Fruit fly (Drosophila melanogaster) whole organism, embryonic: ENCODE data around the gene att-ORFB.
A peak's percentile ranks its signal among the peaks of the same experiment; 100 is the strongest.

Experiments used
- Asciz ChIP-seq: fragments of 200-800 bp; sonication (Bioruptor generic); optimal IDR thresholded peaks from 2 replicates; lab custom pipeline; 2017; ENCODE audit warnings: missing biosample characterization, mild to moderate bottlenecking, missing genetic modification characterization, missing genetic modification reagents
- Bgb ChIP-seq: fragments of 200-800 bp; sonication (Bioruptor generic); IDR thresholded peaks from 2 replicates; pipeline ENCODE4 v1.3.6; 2022; ENCODE audit warnings: missing biosample characterization, missing genetic modification characterization; ENCODE audit not compliant: partially characterized antibody
- CG10209 ChIP-seq: fragments of 200-800 bp; sonication (Bioruptor generic); optimal IDR thresholded peaks from 3 replicates; lab custom pipeline; 2017; ENCODE audit warnings: missing biosample characterization, mild to moderate bottlenecking, missing genetic modification characterization, missing genetic modification reagents
- CG10543 ChIP-seq: fragments of 200-800 bp; sonication (Bioruptor generic); optimal IDR thresholded peaks from 3 replicates; lab custom pipeline; 2017; ENCODE audit warnings: missing biosample characterization, mild to moderate bottlenecking, missing genetic modification characterization, moderate library complexity
- CG10979 ChIP-seq: fragments of 200-800 bp; sonication (Bioruptor generic); optimal IDR thresholded peaks from 2 replicates; lab custom pipeline; 2018; ENCODE audit warnings: missing biosample characterization, mild to moderate bottlenecking, missing genetic modification characterization, moderate library complexity
- CG12744 ChIP-seq: fragments of 200-800 bp; sonication (Bioruptor generic); optimal IDR thresholded peaks from 2 replicates; lab custom pipeline; 2016; ENCODE audit warnings: missing biosample characterization, missing genetic modification characterization
- CG14667 ChIP-seq: fragments of 200-800 bp; sonication (Bioruptor generic); IDR thresholded peaks from 2 replicates; pipeline ENCODE4 v1.3.6; 2022; ENCODE audit warnings: missing biosample characterization, missing genetic modification characterization
- CG15601 ChIP-seq: fragments of 200-800 bp; sonication (Bioruptor generic); optimal IDR thresholded peaks from 3 replicates; lab custom pipeline; 2019; ENCODE audit warnings: missing biosample characterization, mild to moderate bottlenecking, missing genetic modification characterization, moderate library complexity
- CG1602 ChIP-seq: fragments of 200-800 bp; sonication (Bioruptor generic); optimal IDR thresholded peaks from 3 replicates; lab custom pipeline; 2016; ENCODE audit warnings: missing biosample characterization, missing genetic modification characterization
- CG17359 ChIP-seq: fragments of 200-800 bp; sonication (Bioruptor generic); optimal IDR thresholded peaks from 3 replicates; lab custom pipeline; 2018; ENCODE audit warnings: missing biosample characterization, mild to moderate bottlenecking, missing genetic modification characterization, moderate library complexity
- CG17568 ChIP-seq: fragments of 200-800 bp; sonication (Bioruptor generic); optimal IDR thresholded peaks from 2 replicates; lab custom pipeline; 2018; ENCODE audit warnings: missing biosample characterization, mild to moderate bottlenecking, missing genetic modification characterization, moderate library complexity
- CG17612 ChIP-seq: fragments of 200-800 bp; sonication (Bioruptor generic); IDR thresholded peaks from 2 replicates; pipeline ENCODE4 v1.3.6; 2022; ENCODE audit warnings: missing biosample characterization, missing genetic modification characterization
- CG2129 ChIP-seq: fragments of 200-800 bp; sonication (Bioruptor generic); IDR thresholded peaks from 2 replicates; pipeline ENCODE4 v1.3.6; 2022; ENCODE audit warnings: missing biosample characterization, missing genetic modification characterization; ENCODE audit not compliant: partially characterized antibody
- CG2712 ChIP-seq: fragments of 200-800 bp; optimal IDR thresholded peaks from 3 replicates; lab custom pipeline; 2019; ENCODE audit warnings: missing biosample characterization, mild to moderate bottlenecking, missing genetic modification characterization, moderate library complexity
- CG2875 ChIP-seq: fragments of 200-800 bp; sonication (Bioruptor generic); optimal IDR thresholded peaks from 2 replicates; lab custom pipeline; 2017; ENCODE audit warnings: missing biosample characterization, mild to moderate bottlenecking, missing genetic modification characterization, missing genetic modification reagents
- CG4360 ChIP-seq: fragments of 200-800 bp; sonication (Bioruptor generic); IDR thresholded peaks from 2 replicates; pipeline ENCODE4 v1.3.6; 2022; ENCODE audit warnings: missing biosample characterization, missing genetic modification characterization
- CG6791 ChIP-seq: fragments of 200-800 bp; sonication (Bioruptor generic); IDR thresholded peaks from 3 replicates; pipeline ENCODE4 v1.3.6; 2022; ENCODE audit warnings: missing biosample characterization, missing genetic modification characterization; ENCODE audit not compliant: partially characterized antibody
- CG7745 ChIP-seq: fragments of 200-800 bp; sonication (Bioruptor generic); optimal IDR thresholded peaks from 2 replicates; lab custom pipeline; 2018; ENCODE audit warnings: missing biosample characterization, mild to moderate bottlenecking, missing genetic modification characterization, moderate library complexity
- CG8359 ChIP-seq: fragments of 200-800 bp; sonication (Bioruptor generic); optimal IDR thresholded peaks from 2 replicates; lab custom pipeline; 2017; ENCODE audit warnings: missing biosample characterization, mild to moderate bottlenecking, missing genetic modification characterization, borderline replicate concordance
- CG9215 ChIP-seq: fragments of 200-800 bp; sonication (Bioruptor generic); IDR thresholded peaks from 2 replicates; pipeline ENCODE4 v1.3.6; 2022; ENCODE audit warnings: missing biosample characterization, missing genetic modification characterization
- CG9876 ChIP-seq: fragments of 200-800 bp; sonication (Bioruptor generic); optimal IDR thresholded peaks from 2 replicates; lab custom pipeline; 2016; ENCODE audit warnings: missing biosample characterization, missing genetic modification characterization
- Doc3 ChIP-seq: fragments of 200-800 bp; sonication (Bioruptor generic); IDR thresholded peaks from 3 replicates; pipeline ENCODE4 v1.3.6; 2022; ENCODE audit warnings: missing biosample characterization, missing genetic modification characterization; ENCODE audit not compliant: partially characterized antibody
- Gsc ChIP-seq: fragments of 200-800 bp; sonication (Bioruptor generic); IDR thresholded peaks from 2 replicates; pipeline ENCODE4 v1.3.6; 2022; ENCODE audit warnings: missing biosample characterization, missing genetic modification characterization
- Hey ChIP-seq: fragments of 200-800 bp; sonication (Bioruptor generic); optimal IDR thresholded peaks from 3 replicates; lab custom pipeline; 2018; ENCODE audit warnings: missing biosample characterization, mild to moderate bottlenecking, missing genetic modification characterization
- HmgD ChIP-seq: fragments of 200-800 bp; sonication (Bioruptor generic); optimal IDR thresholded peaks from 3 replicates; lab custom pipeline; 2016; ENCODE audit warnings: missing biosample characterization, missing genetic modification characterization
- MTF-1 ChIP-seq: fragments of 200-800 bp; sonication (Bioruptor generic); optimal IDR thresholded peaks from 2 replicates; lab custom pipeline; 2018; ENCODE audit warnings: missing biosample characterization, mild to moderate bottlenecking, missing genetic modification characterization, borderline replicate concordance
- Max ChIP-seq: fragments of 200-800 bp; sonication (Bioruptor generic); optimal IDR thresholded peaks from 2 replicates; lab custom pipeline; 2016; ENCODE audit warnings: missing biosample characterization, mild to moderate bottlenecking, missing genetic modification characterization
- NK7.1 ChIP-seq: fragments of 200-800 bp; sonication (Bioruptor generic); optimal IDR thresholded peaks from 3 replicates; lab custom pipeline; 2016; ENCODE audit warnings: missing biosample characterization, missing genetic modification characterization
- ac ChIP-seq: fragments of 200-800 bp; sonication (Bioruptor generic); optimal IDR thresholded peaks from 3 replicates; lab custom pipeline; 2017; ENCODE audit warnings: missing biosample characterization, mild to moderate bottlenecking, missing genetic modification characterization
- ci ChIP-seq: fragments of 200-800 bp; sonication (Bioruptor generic); IDR thresholded peaks from 3 replicates; pipeline ENCODE4 v1.3.6; 2022; ENCODE audit warnings: missing biosample characterization, missing genetic modification characterization
- crc ChIP-seq: fragments of 200-800 bp; sonication (Bioruptor generic); optimal IDR thresholded peaks from 2 replicates; lab custom pipeline; 2016; ENCODE audit warnings: missing biosample characterization, missing genetic modification characterization
- dati ChIP-seq: fragments of 200-800 bp; sonication (Bioruptor generic); IDR thresholded peaks from 2 replicates; pipeline ENCODE4 v1.3.6; 2022; ENCODE audit warnings: missing biosample characterization, missing genetic modification characterization
- dpn ChIP-seq, 2 experiments: fragments of 200-800 bp; sonication (Bioruptor generic); optimal IDR thresholded peaks; 3 replicates each; lab custom pipeline; 2016; ENCODE audit warnings: missing biosample characterization in 2 of 2, missing genetic modification characterization in 2 of 2
- fd102C ChIP-seq: fragments of 200-800 bp; sonication (Bioruptor generic); optimal IDR thresholded peaks from 2 replicates; lab custom pipeline; 2018; ENCODE audit warnings: missing biosample characterization, mild to moderate bottlenecking, missing genetic modification characterization, moderate library complexity
- gcm ChIP-seq: fragments of 200-800 bp; sonication (Bioruptor generic); optimal IDR thresholded peaks from 2 replicates; lab custom pipeline; 2019; ENCODE audit warnings: missing biosample characterization, mild to moderate bottlenecking, missing genetic modification characterization, moderate library complexity
- hkb ChIP-seq, 2 experiments: fragments of 200-800 bp in 1 of 2; fragments of >200 bp in 1 of 2; sonication (Bioruptor generic) in 1 of 2; IDR thresholded peaks in 1 of 2; optimal IDR thresholded peaks in 1 of 2; 2 replicates each; pipeline versions ENCODE4 v1.3.6 to Lab custom; 2017 to 2022; ENCODE audit warnings: missing biosample characterization in 1 of 2, missing genetic modification characterization in 1 of 2
- insv ChIP-seq, 2 experiments: fragments of 200-800 bp; sonication (Bioruptor generic); optimal IDR thresholded peaks; 3 replicates each; lab custom pipeline; 2016 to 2018; ENCODE audit warnings: missing biosample characterization in 2 of 2, missing genetic modification characterization in 2 of 2
- klu ChIP-seq: fragments of 200-800 bp; sonication (Bioruptor generic); IDR thresholded peaks from 2 replicates; pipeline ENCODE4 v1.3.6; 2022; ENCODE audit warnings: missing biosample characterization, missing genetic modification characterization
- lola ChIP-seq, 3 experiments: fragments of >200 bp in 2 of 3; fragments of 200-800 bp in 1 of 3; sonication (Bioruptor generic) in 1 of 3; optimal IDR thresholded peaks; 2 replicates each; lab custom pipeline; 2017 to 2019; ENCODE audit warnings: missing biosample characterization in 3 of 3, missing genetic modification characterization in 3 of 3, mild to moderate bottlenecking in 1 of 3, moderate library complexity in 1 of 3
- pho ChIP-seq: fragments of 200-800 bp; sonication (Bioruptor generic); optimal IDR thresholded peaks from 2 replicates; lab custom pipeline; 2016; ENCODE audit warnings: missing biosample characterization, missing genetic modification characterization
- rib ChIP-seq: fragments of 200-800 bp; sonication (Bioruptor generic); IDR thresholded peaks from 2 replicates; pipeline ENCODE4 v1.3.6; 2022; ENCODE audit warnings: missing biosample characterization, missing genetic modification characterization
- sens-2 ChIP-seq: fragments of 200-800 bp; sonication (Bioruptor generic); IDR thresholded peaks from 2 replicates; pipeline ENCODE4 v1.3.6; 2022; ENCODE audit warnings: missing biosample characterization, missing genetic modification characterization
- shn ChIP-seq: fragments of 200-800 bp; sonication (Bioruptor generic); optimal IDR thresholded peaks from 3 replicates; lab custom pipeline; 2016; ENCODE audit warnings: missing biosample characterization, missing genetic modification characterization
- sim ChIP-seq: fragments of 200-800 bp; sonication (Bioruptor generic); IDR thresholded peaks from 2 replicates; pipeline ENCODE4 v1.3.6; 2022; ENCODE audit warnings: missing biosample characterization, missing genetic modification characterization
- stc ChIP-seq: fragments of 200-800 bp; sonication (Bioruptor generic); IDR thresholded peaks from 2 replicates; pipeline ENCODE4 v1.3.6; 2022; ENCODE audit warnings: missing biosample characterization, missing genetic modification characterization
- twi ChIP-seq: fragments of 200-800 bp; optimal IDR thresholded peaks from 2 replicates; lab custom pipeline; 2019; ENCODE audit warnings: missing biosample characterization, mild to moderate bottlenecking, missing genetic modification characterization, moderate library complexity
- unc-4 ChIP-seq: fragments of 200-800 bp; sonication (Bioruptor generic); IDR thresholded peaks from 2 replicates; pipeline ENCODE4 v1.3.6; 2022; ENCODE audit warnings: missing biosample characterization, missing genetic modification characterization; ENCODE audit not compliant: partially characterized antibody
- zf30C ChIP-seq: fragments of 200-800 bp; sonication (Bioruptor generic); optimal IDR thresholded peaks from 3 replicates; lab custom pipeline; 2018; ENCODE audit warnings: missing biosample characterization, mild to moderate bottlenecking, missing genetic modification characterization
- zfh1 ChIP-seq: fragments of 200-800 bp; sonication (Bioruptor generic); IDR thresholded peaks from 3 replicates; pipeline ENCODE4 v1.3.6; 2022; ENCODE audit warnings: missing biosample characterization, missing genetic modification characterization

Gene att-ORFB

dm6 chr3R:20560019-20560667, 5.9 kb upstream of the att-ORFB start, which contains the start of gene CG15922 (continued):
- TF ChIP-seq insv (GFP tag; optimal IDR thresholded peaks at IDR 0.05; lab: Kevin White, UChicago), result no peak
- no peak for TF ChIP-seq zf30C
- TF ChIP-seq sens-2, result no peak
- TF ChIP-seq Bgb (GFP tag; lab: Robert Waterston, UW), result peak; percentile 11; the same call in 1 of the 2 replicates
- peak in 1 of 3 experiments; percentile 18 for TF ChIP-seq lola (GFP tag; optimal IDR thresholded peaks at IDR 0.05; lab: Kevin White, UChicago)
- TF ChIP-seq dati (GFP tag; lab: Robert Waterston, UW), result no peak
- no peak for TF ChIP-seq NK7.1
- peak; percentile 13 for TF ChIP-seq CG17359 (tag; lab: Kevin White, UChicago)
- TF ChIP-seq sim (GFP tag; lab: Robert Waterston, UW), result no peak
- TF ChIP-seq Doc3 (GFP tag; lab: Robert Waterston, UW), result no peak
- TF ChIP-seq MTF-1, result no peak
- TF ChIP-seq Hey (tag; lab: Kevin White, UChicago), result no peak
- TF ChIP-seq ac (GFP tag; lab: Kevin White, UChicago), result no peak
- no peak for TF ChIP-seq twi (tag; lab: Kevin White, UChicago)
- no peak for TF ChIP-seq ci (GFP tag; lab: Robert Waterston, UW)
- no peak for TF ChIP-seq hkb (optimal IDR thresholded peaks at IDR 0.05; lab: Kevin White, UChicago)
- TF ChIP-seq hkb (GFP tag; IDR thresholded peaks at IDR 0.05; lab: Robert Waterston, UW), result no peak
- TF ChIP-seq CG4360 (GFP tag; lab: Robert Waterston, UW), result no peak
- TF ChIP-seq klu (GFP tag; lab: Robert Waterston, UW), result no peak
- TF ChIP-seq CG10979 (tag; lab: Kevin White, UChicago), result no peak
- no peak for TF ChIP-seq CG2875 (GFP tag; lab: Kevin White, UChicago)
- TF ChIP-seq shn (GFP tag; lab: Kevin White, UChicago), result no peak
- TF ChIP-seq Asciz (GFP tag; lab: Kevin White, UChicago), result no peak
- TF ChIP-seq CG9215 (GFP tag; lab: Robert Waterston, UW), result no peak
- TF ChIP-seq gcm (GFP tag; lab: Kevin White, UChicago), result no peak
- TF ChIP-seq Gsc (GFP tag; lab: Robert Waterston, UW), result no peak
- TF ChIP-seq CG15601 (tag; lab: Kevin White, UChicago), result peak; percentile 17
- no peak for TF ChIP-seq CG8359 (GFP tag; lab: Kevin White, UChicago)
- TF ChIP-seq CG9876 (GFP tag; lab: Kevin White, UChicago), result no peak
- TF ChIP-seq CG7745 (tag; lab: Kevin White, UChicago), result peak; percentile 33
- no peak for TF ChIP-seq CG2712 (tag; lab: Kevin White, UChicago)
- no peak for TF ChIP-seq CG2129 (GFP tag; lab: Robert Waterston, UW)
- TF ChIP-seq rib, result no peak
- TF ChIP-seq crc, result no peak
- no peak for TF ChIP-seq CG6791 (GFP tag; lab: Robert Waterston, UW)
- no peak for TF ChIP-seq CG17612 (GFP tag; lab: Robert Waterston, UW)
- TF ChIP-seq CG10209 (GFP tag; lab: Kevin White, UChicago), result no peak
- no peak for TF ChIP-seq HmgD (GFP tag; lab: Kevin White, UChicago)
- 0 out of 2 replicates have a peak, but pooled peaks have one; percentile 13 for TF ChIP-seq unc-4 (GFP tag; lab: Robert Waterston, UW)
- TF ChIP-seq zfh1 (GFP tag; lab: Robert Waterston, UW), result no peak
- TF ChIP-seq CG12744 (GFP tag; lab: Kevin White, UChicago), result no peak
- no peak for TF ChIP-seq CG17568
- peak; percentile 14 for TF ChIP-seq Max (GFP tag; lab: Kevin White, UChicago)
- no peak for TF ChIP-seq fd102C (GFP tag; lab: Kevin White, UChicago)
- TF ChIP-seq pho (GFP tag; lab: Kevin White, UChicago), result no peak
- no peak for TF ChIP-seq CG10543 (GFP tag; lab: Kevin White, UChicago)
- no peak for TF ChIP-seq CG14667 (GFP tag; lab: Robert Waterston, UW)
- no peak for TF ChIP-seq CG1602
- TF ChIP-seq stc (GFP tag; lab: Robert Waterston, UW), result no peak
- TF ChIP-seq dpn (GFP tag; optimal IDR thresholded peaks at IDR 0.05; lab: Kevin White, UChicago), result peak; percentile 17 to 27
